Worm (Caenorhabditis elegans) whole organism, early embryonic: ENCODE data around the gene asp-19.
A peak's percentile ranks its signal among the peaks of the same experiment; 100 is the strongest.

Experiments
- B0310.2 ChIP-seq: sonication (generic microtip); optimal IDR thresholded peaks from 2 replicates; lab custom pipeline; 2016; ENCODE audit warnings: mild to moderate bottlenecking, missing genetic modification characterization, missing compliant biosample characterization
- F13C5.2 ChIP-seq: sonication (generic microtip); optimal IDR thresholded peaks from 2 replicates; lab custom pipeline; 2017; ENCODE audit warnings: mild to moderate bottlenecking, missing genetic modification characterization, inconsistent platforms, missing compliant biosample characterization
- aly-1 ChIP-seq: sonication (generic microtip); optimal IDR thresholded peaks from 2 replicates; lab custom pipeline; 2016; ENCODE audit warnings: missing genetic modification characterization, missing compliant biosample characterization
- ama-1 ChIP-seq: fragments of 150-350 bp; optimal IDR thresholded peaks from 2 replicates; lab custom pipeline; 2014
- ceh-13 ChIP-seq: fragments of 200-800 bp; sonication (Bioruptor generic); optimal IDR thresholded peaks from 2 replicates; lab custom pipeline; 2018; ENCODE audit warnings: mild to moderate bottlenecking, missing genetic modification characterization, missing compliant biosample characterization
- ceh-36 ChIP-seq: sonication (generic microtip); optimal IDR thresholded peaks from 2 replicates; lab custom pipeline; 2016; ENCODE audit warnings: missing genetic modification characterization, inconsistent platforms, missing compliant biosample characterization
- ets-7 ChIP-seq: sonication (generic microtip); optimal IDR thresholded peaks from 2 replicates; lab custom pipeline; 2016; ENCODE audit warnings: missing genotype, missing genetic modification characterization, missing compliant biosample characterization
- flt-1 ChIP-seq: fragments of 200-800 bp; sonication (Bioruptor generic); IDR thresholded peaks from 2 replicates; pipeline ENCODE4 v1.3.6; 2022; ENCODE audit warnings: missing genetic modification characterization, missing compliant biosample characterization
- hmbx-1 ChIP-seq: sonication (generic microtip); optimal IDR thresholded peaks from 2 replicates; lab custom pipeline; 2016; ENCODE audit warnings: mild to moderate bottlenecking, missing genetic modification characterization, missing compliant biosample characterization
- hmg-4 ChIP-seq: fragments of 200-800 bp; sonication (Bioruptor generic); optimal IDR thresholded peaks from 2 replicates; lab custom pipeline; 2018; ENCODE audit warnings: mild to moderate bottlenecking, missing genetic modification characterization, missing compliant biosample characterization
- hnd-1 ChIP-seq: sonication (generic microtip); optimal IDR thresholded peaks from 2 replicates; lab custom pipeline; 2016; ENCODE audit warnings: missing genetic modification characterization, missing compliant biosample characterization
- pes-1 ChIP-seq: fragments of 200-800 bp; sonication (Bioruptor generic); IDR thresholded peaks from 2 replicates; pipeline ENCODE4 v1.3.6; 2022; ENCODE audit warnings: missing genetic modification reagents, missing genetic modification characterization, missing compliant biosample characterization
- scrt-1 ChIP-seq: fragments of 200-800 bp; sonication (Bioruptor generic); IDR thresholded peaks from 2 replicates; pipeline ENCODE4 v1.3.6; 2022; ENCODE audit warnings: missing genetic modification characterization, missing compliant biosample characterization
- sea-1 ChIP-seq: fragments of 200-800 bp; sonication (Bioruptor generic); conservative IDR thresholded peaks from 2 replicates; pipeline ENCODE4 v1.3.6; 2022; ENCODE audit warnings: missing genetic modification characterization, missing compliant biosample characterization
- tbx-11 ChIP-seq: fragments of 200-800 bp; sonication (Bioruptor generic); IDR thresholded peaks from 2 replicates; pipeline ENCODE4 v1.3.6; 2022; ENCODE audit warnings: missing genetic modification characterization, missing compliant biosample characterization
- tbx-37 ChIP-seq: fragments of 200-800 bp; sonication (Bioruptor generic); conservative IDR thresholded peaks from 2 replicates; pipeline ENCODE4 v1.3.6; 2022; ENCODE audit warnings: missing genetic modification reagents, missing genetic modification characterization, missing compliant biosample characterization
- tra-4 ChIP-seq: sonication (generic microtip); optimal IDR thresholded peaks from 2 replicates; lab custom pipeline; 2017; ENCODE audit warnings: missing genetic modification characterization, missing compliant biosample characterization

The asp-19 gene

DNA sequence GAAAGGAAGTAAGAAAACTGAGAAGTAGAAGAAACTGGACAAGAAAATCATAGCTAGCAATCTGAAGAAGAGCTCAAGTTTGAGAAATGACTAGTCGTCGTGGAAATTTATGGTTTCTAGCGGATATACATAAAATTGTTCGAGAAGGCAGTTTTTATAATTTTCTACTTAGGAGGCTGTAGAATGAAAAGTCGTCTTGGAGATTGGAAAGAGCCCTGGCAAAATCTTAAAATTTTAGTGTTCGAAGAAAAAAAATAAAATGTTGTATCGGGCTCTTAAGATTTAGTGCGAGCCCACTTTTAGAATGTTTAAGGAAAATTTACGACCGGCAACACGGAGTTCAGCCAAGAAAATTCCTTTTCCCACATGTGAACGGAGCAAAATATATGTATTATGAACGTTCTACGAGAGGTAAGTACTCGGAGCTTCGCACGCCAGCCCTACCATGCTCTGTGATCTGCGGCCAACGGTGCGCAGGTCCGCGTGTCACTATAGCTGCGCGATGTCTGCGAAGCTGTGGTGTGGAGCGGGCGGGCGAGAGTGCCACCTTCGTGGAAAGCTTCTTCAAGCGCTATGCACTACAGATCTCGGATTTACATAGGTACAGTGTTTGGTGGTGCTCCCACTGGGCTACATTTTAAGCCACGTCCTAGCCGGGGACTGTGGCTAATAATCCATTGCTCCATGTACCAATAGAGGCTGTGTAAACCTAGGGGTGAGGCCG, 17.9 kb upstream of the asp-19 start, which contains the start of gene clec-251:
clec-251 (minus strand) TSS at position 51 of the 724 bp plus-strand sequence.
- TF ChIP-seq hmg-4 (GFP tag; lab: Kevin White, UChicago) (no peak), tbx-37 (GFP tag; lab: Robert Waterston, UW) (no peak), flt-1 (no peak), hmbx-1 (tag; lab: Kevin White, UChicago) (no peak), tra-4 (tag; lab: Kevin White, UChicago) (no peak), hnd-1 (tag; lab: Kevin White, UChicago) (no peak), F13C5.2 (tag; lab: Kevin White, UChicago) (no peak), pes-1 (no peak), aly-1 (no peak), ets-7 (tag; lab: Kevin White, UChicago) (no peak), ama-1 (no peak)

DNA sequence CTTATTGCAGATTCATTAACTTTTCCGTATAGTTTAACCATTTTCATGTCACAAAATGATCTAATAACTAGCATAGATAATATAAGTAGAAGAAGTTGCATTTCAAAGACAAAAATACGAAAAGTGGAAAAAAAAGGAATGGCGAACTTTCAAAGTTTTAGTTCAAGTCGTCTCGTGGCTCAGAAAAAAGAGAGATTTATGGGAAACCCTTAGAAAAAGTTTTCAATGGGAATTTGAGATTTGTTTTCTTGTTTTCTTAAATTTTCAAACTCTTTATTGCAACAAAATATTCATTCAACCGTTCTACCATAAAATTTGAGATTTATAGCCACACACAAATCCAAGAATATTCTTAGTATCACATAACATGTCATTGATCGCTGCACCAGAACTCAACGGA, 12.9 kb upstream of the asp-19 start, which contains the start of gene clec-250:
clec-250 (minus strand) TSS at position 101 of the 400 bp plus-strand sequence.
- TF ChIP-seq F13C5.2 (tag; lab: Kevin White, UChicago) (no peak), ceh-36 (tag; lab: Kevin White, UChicago) (no peak), sea-1 (GFP tag; lab: Robert Waterston, UW) (no peak), tbx-11 (GFP tag; lab: Robert Waterston, UW) (no peak), scrt-1 (GFP tag; lab: Robert Waterston, UW) (no peak), tra-4 (tag; lab: Kevin White, UChicago) (no peak), hnd-1 (tag; lab: Kevin White, UChicago) (no peak), ets-7 (tag; lab: Kevin White, UChicago) (no peak), hmbx-1 (tag; lab: Kevin White, UChicago) (no peak), hmg-4 (GFP tag; lab: Kevin White, UChicago) (no peak), ama-1 (no peak), tbx-37 (GFP tag; lab: Robert Waterston, UW) (no peak), ceh-13 (GFP tag; lab: Kevin White, UChicago) (no peak), aly-1 (no peak), flt-1 (no peak), B0310.2 (tag; lab: Kevin White, UChicago) (no peak), pes-1 (no peak)

DNA sequence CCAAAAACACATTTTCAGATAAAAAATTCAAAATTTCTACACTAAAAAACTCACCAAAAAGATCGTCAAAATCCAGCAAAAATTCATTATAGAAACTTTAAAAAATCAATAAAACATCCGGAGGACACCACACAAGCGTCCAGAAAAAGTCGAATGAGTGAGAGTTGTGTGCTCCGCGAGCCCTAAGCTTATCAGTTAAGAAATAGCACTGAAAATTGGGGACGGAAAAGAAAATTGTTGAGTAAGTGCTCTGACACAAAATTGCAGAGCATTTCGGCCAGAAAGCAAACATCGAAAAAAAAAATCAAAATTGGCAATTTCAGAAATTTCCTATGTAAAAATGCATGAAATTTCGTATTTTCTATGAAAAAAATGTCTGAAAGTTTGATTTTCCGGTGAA, 8.5 kb upstream of the asp-19 start:
- no peak for TF ChIP-seq ets-7 (tag; lab: Kevin White, UChicago)
- no peak for TF ChIP-seq hmg-4 (GFP tag; lab: Kevin White, UChicago)
- no peak for TF ChIP-seq ama-1
- no peak for TF ChIP-seq tra-4 (tag; lab: Kevin White, UChicago)

ce11 chrV:18734381-18734780, 5.2 kb upstream of the asp-19 start, which contains the start of gene scl-20:
Gene scl-20 (minus strand): TSS chrV:18734481.
- no peak for TF ChIP-seq ceh-36 (tag; lab: Kevin White, UChicago)
- no peak for TF ChIP-seq tbx-11 (GFP tag; lab: Robert Waterston, UW)
- TF ChIP-seq tra-4 (tag; lab: Kevin White, UChicago) = no peak

ce11 chrV:18733942-18734341, 4.8 kb upstream of the asp-19 start:
- peak; percentile 88 for TF ChIP-seq ceh-36 (tag; lab: Kevin White, UChicago)
- TF ChIP-seq hmg-4 (GFP tag; lab: Kevin White, UChicago) = no peak

- TF ChIP-seq hmbx-1 (tag; lab: Kevin White, UChicago) = no peak
- no peak for TF ChIP-seq ceh-36 (tag; lab: Kevin White, UChicago)
- no peak for TF ChIP-seq ceh-13 (GFP tag; lab: Kevin White, UChicago)
Measured at ce11 chrV:18731579-18732041, 2.4 kb upstream of the asp-19 start, which contains the start of the genes asp-18 and scl-19. Gene asp-18 (minus strand): TSS chrV:18731679. Gene scl-19 (plus strand): TSS chrV:18731991.

DNA sequence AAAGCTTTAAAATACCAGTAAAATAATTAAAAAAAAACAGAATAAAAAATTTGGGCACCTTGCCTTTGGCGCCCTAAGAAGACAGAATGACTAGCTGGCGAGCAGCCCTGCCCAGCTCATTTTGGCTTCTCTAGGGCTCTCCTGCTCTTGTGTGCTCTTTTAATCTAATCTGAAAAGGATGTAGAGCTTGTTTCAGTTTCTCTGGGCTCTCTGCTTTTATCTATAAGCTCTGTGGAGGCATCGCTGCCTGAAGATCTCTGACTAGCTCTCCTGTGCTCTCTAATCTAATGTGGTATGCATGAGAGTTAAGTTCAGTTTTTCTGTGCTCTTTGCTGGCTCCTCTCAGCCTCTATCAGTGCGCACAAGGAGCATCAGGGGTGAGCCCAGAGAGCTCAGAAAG, 3.3 kb downstream of the asp-19 start:
- TF ChIP-seq tra-4 (tag; lab: Kevin White, UChicago) = no peak
- TF ChIP-seq scrt-1 (GFP tag; lab: Robert Waterston, UW) = no peak
- TF ChIP-seq hmg-4 (GFP tag; lab: Kevin White, UChicago) = no peak
- no peak for TF ChIP-seq ets-7 (tag; lab: Kevin White, UChicago)
- TF ChIP-seq B0310.2 (tag; lab: Kevin White, UChicago) = no peak
- no peak for TF ChIP-seq tbx-11 (GFP tag; lab: Robert Waterston, UW)
- no peak for TF ChIP-seq ceh-36 (tag; lab: Kevin White, UChicago)
- TF ChIP-seq tbx-37 (GFP tag; lab: Robert Waterston, UW) = no peak

DNA sequence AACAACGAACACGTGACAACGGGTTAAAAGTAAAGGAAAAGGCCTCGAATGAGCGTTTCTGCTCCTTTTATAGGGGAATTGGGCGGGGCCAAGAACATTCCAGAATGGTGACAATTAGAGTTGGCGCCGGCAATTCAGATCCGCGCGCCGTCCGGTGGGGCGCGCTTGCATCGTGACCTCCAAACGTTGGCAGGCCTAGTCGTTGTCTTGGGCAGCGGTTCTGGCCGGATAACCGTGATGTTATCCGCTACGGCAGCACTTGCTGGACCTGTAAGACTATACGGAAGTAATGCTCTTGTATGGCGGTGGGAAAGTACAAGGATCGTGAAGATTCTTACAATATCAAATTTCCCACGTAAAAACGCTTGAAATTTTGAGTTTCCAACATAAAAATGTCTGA, 4.4 kb downstream of the asp-19 start:
- TF ChIP-seq sea-1 (GFP tag; lab: Robert Waterston, UW) = 0 out of 2 replicates have a peak, but pooled peaks have one; percentile 46
- peak; percentile 41; the same call in 1 of the 2 replicates for TF ChIP-seq tbx-11 (GFP tag; lab: Robert Waterston, UW)
